Fruit fly (Drosophila melanogaster) whole organism, prepupa: ENCODE results near the gene Bsg.
A peak's percentile ranks its signal among the peaks of the same experiment; 100 is the strongest.

Experiments used
- Blimp-1 ChIP-seq: fragments of 200-800 bp; sonication (Bioruptor generic); optimal IDR thresholded peaks from 3 replicates; lab custom pipeline; 2017; ENCODE audit warnings: missing biosample characterization, missing genetic modification characterization, mild to moderate bottlenecking, moderate library complexity, missing genetic modification reagents
- CG11294 ChIP-seq: fragments of 200-800 bp; sonication (Bioruptor generic); IDR thresholded peaks from 2 replicates; pipeline ENCODE4 v1.3.6; 2022; ENCODE audit warnings: missing biosample characterization, missing genetic modification characterization
- CG11762 ChIP-seq: fragments of 200-800 bp; sonication (Bioruptor generic); optimal IDR thresholded peaks from 3 replicates; lab custom pipeline; 2016; ENCODE audit warnings: missing biosample characterization, missing genetic modification characterization; ENCODE audit not compliant: insufficient read depth
- CG11902 ChIP-seq: fragments of 200-800 bp; sonication (Bioruptor generic); optimal IDR thresholded peaks from 3 replicates; lab custom pipeline; 2016; ENCODE audit warnings: missing biosample characterization, missing genetic modification characterization
- CG15336 ChIP-seq: fragments of 200-800 bp; sonication (Bioruptor generic); IDR thresholded peaks from 2 replicates; pipeline ENCODE4 v1.3.6; 2022; ENCODE audit warnings: missing biosample characterization, missing genetic modification characterization
- CG1621 ChIP-seq: fragments of 200-800 bp; sonication (Bioruptor generic); optimal IDR thresholded peaks from 3 replicates; lab custom pipeline; 2018; ENCODE audit warnings: missing biosample characterization, mild to moderate bottlenecking, missing genetic modification characterization
- CG16779 ChIP-seq: fragments of 200-800 bp; sonication (Bioruptor generic); optimal IDR thresholded peaks from 3 replicates; lab custom pipeline; 2017; ENCODE audit warnings: missing biosample characterization, mild to moderate bottlenecking, missing genetic modification characterization
- CG32006 ChIP-seq: fragments of 200-800 bp; sonication (Bioruptor generic); optimal IDR thresholded peaks from 3 replicates; lab custom pipeline; 2017; ENCODE audit warnings: missing biosample characterization, mild to moderate bottlenecking, missing genetic modification characterization
- CG3919 ChIP-seq: fragments of 200-800 bp; sonication (Bioruptor generic); optimal IDR thresholded peaks from 3 replicates; lab custom pipeline; 2016; ENCODE audit warnings: missing biosample characterization, missing genetic modification characterization
- CG4318 ChIP-seq: fragments of 200-800 bp; sonication (Bioruptor generic); optimal IDR thresholded peaks from 3 replicates; lab custom pipeline; 2017; ENCODE audit warnings: missing biosample characterization, mild to moderate bottlenecking, missing genetic modification characterization
- CG6163 ChIP-seq: fragments of 200-800 bp; sonication (Bioruptor generic); IDR thresholded peaks from 3 replicates; pipeline ENCODE4 v1.3.6; 2022; ENCODE audit warnings: missing biosample characterization, missing genetic modification characterization
- CG6808 ChIP-seq: fragments of 200-800 bp; sonication (Bioruptor generic); optimal IDR thresholded peaks from 3 replicates; lab custom pipeline; 2017; ENCODE audit warnings: missing biosample characterization, missing genetic modification characterization, mild to moderate bottlenecking, moderate library complexity, missing genetic modification reagents
- CG6854 ChIP-seq: fragments of 200-800 bp; sonication (Bioruptor generic); optimal IDR thresholded peaks from 2 replicates; lab custom pipeline; 2017; ENCODE audit warnings: missing biosample characterization, mild to moderate bottlenecking, missing genetic modification characterization
- CG7368 ChIP-seq: fragments of 200-800 bp; sonication (Bioruptor generic); optimal IDR thresholded peaks from 3 replicates; lab custom pipeline; 2016; ENCODE audit warnings: missing biosample characterization, missing genetic modification characterization
- CG8119 ChIP-seq: fragments of 200-800 bp; sonication (Bioruptor generic); IDR thresholded peaks from 3 replicates; pipeline ENCODE4 v1.3.6; 2022; ENCODE audit warnings: missing biosample characterization, missing genetic modification characterization
- CG8632 ChIP-seq: fragments of 200-800 bp; sonication (Bioruptor generic); optimal IDR thresholded peaks from 3 replicates; lab custom pipeline; 2016; ENCODE audit warnings: missing biosample characterization, missing genetic modification characterization
- CG9139 ChIP-seq: fragments of 200-800 bp; sonication (Bioruptor generic); optimal IDR thresholded peaks from 3 replicates; lab custom pipeline; 2017; ENCODE audit warnings: missing biosample characterization, mild to moderate bottlenecking, missing genetic modification characterization
- Eip75B ChIP-seq: fragments of 200-800 bp; sonication (Bioruptor generic); optimal IDR thresholded peaks from 3 replicates; lab custom pipeline; 2016; ENCODE audit warnings: missing biosample characterization, missing genetic modification characterization
- Eip78C ChIP-seq: fragments of 200-800 bp; sonication (Bioruptor generic); peaks from one replicate; lab custom pipeline; 2016; ENCODE audit warnings: missing biosample characterization, missing genetic modification characterization
- Eip93F ChIP-seq: fragments of 200-800 bp; sonication (Bioruptor generic); optimal IDR thresholded peaks from 2 replicates; lab custom pipeline; 2016; ENCODE audit warnings: missing biosample characterization, mild to moderate bottlenecking, missing genetic modification characterization
- Ets21C ChIP-seq: fragments of 200-800 bp; sonication (Bioruptor generic); optimal IDR thresholded peaks from 3 replicates; lab custom pipeline; 2016; ENCODE audit warnings: missing biosample characterization, missing genetic modification characterization
- Hr38 ChIP-seq: sonication (Bioruptor generic); optimal IDR thresholded peaks from 2 replicates; lab custom pipeline; 2016; ENCODE audit warnings: missing biosample characterization, missing genetic modification characterization
- Hr39 ChIP-seq: fragments of 200-800 bp; sonication (Bioruptor generic); optimal IDR thresholded peaks from 2 replicates; lab custom pipeline; 2016; ENCODE audit warnings: missing biosample characterization, missing genetic modification characterization
- Hr4 ChIP-seq: fragments of 200-800 bp; sonication (Bioruptor generic); optimal IDR thresholded peaks from 3 replicates; lab custom pipeline; 2016; ENCODE audit warnings: missing biosample characterization, missing genetic modification characterization
- Met ChIP-seq: fragments of 200-800 bp; sonication (Bioruptor generic); optimal IDR thresholded peaks from 3 replicates; lab custom pipeline; 2016; ENCODE audit warnings: missing biosample characterization, missing genetic modification characterization
- OdsH ChIP-seq: fragments of 200-800 bp; sonication (Bioruptor generic); optimal IDR thresholded peaks from 3 replicates; lab custom pipeline; 2016; ENCODE audit warnings: missing biosample characterization, missing genetic modification characterization
- Sox102F ChIP-seq: fragments of 200-800 bp; sonication (Bioruptor generic); optimal IDR thresholded peaks from 2 replicates; lab custom pipeline; 2016; ENCODE audit warnings: missing biosample characterization, mild to moderate bottlenecking, missing genetic modification characterization
- achi ChIP-seq: fragments of 200-800 bp; sonication (Bioruptor generic); optimal IDR thresholded peaks from 3 replicates; lab custom pipeline; 2016; ENCODE audit warnings: missing biosample characterization, missing genetic modification characterization
- dac ChIP-seq: fragments of 200-800 bp; sonication (Bioruptor generic); optimal IDR thresholded peaks from 2 replicates; lab custom pipeline; 2017; ENCODE audit warnings: missing biosample characterization, mild to moderate bottlenecking, missing genetic modification characterization
- eg ChIP-seq: fragments of 200-800 bp; sonication (Bioruptor generic); IDR thresholded peaks from 3 replicates; pipeline ENCODE4 v1.3.6; 2022; ENCODE audit warnings: missing biosample characterization, missing genetic modification characterization
- esn ChIP-seq: fragments of 200-800 bp; sonication (Bioruptor generic); optimal IDR thresholded peaks from 2 replicates; lab custom pipeline; 2016; ENCODE audit warnings: missing biosample characterization, mild to moderate bottlenecking, missing genetic modification characterization, moderate library complexity
- fd85E ChIP-seq: fragments of 200-800 bp; sonication (Bioruptor generic); optimal IDR thresholded peaks from 3 replicates; lab custom pipeline; 2016; ENCODE audit warnings: missing biosample characterization, missing genetic modification characterization
- fkh ChIP-seq: fragments of 200-800 bp; sonication (Bioruptor generic); optimal IDR thresholded peaks from 3 replicates; lab custom pipeline; 2017; ENCODE audit warnings: missing biosample characterization, mild to moderate bottlenecking, missing genetic modification characterization, moderate library complexity
- lz ChIP-seq: fragments of 200-800 bp; sonication (Bioruptor generic); optimal IDR thresholded peaks from 3 replicates; lab custom pipeline; 2016; ENCODE audit warnings: missing biosample characterization, missing genetic modification characterization
- net ChIP-seq: fragments of 200-800 bp; sonication (Bioruptor generic); optimal IDR thresholded peaks from 3 replicates; lab custom pipeline; 2016; ENCODE audit warnings: missing biosample characterization, missing genetic modification characterization
- pdm3 ChIP-seq: fragments of 200-800 bp; sonication (Bioruptor generic); optimal IDR thresholded peaks from 3 replicates; lab custom pipeline; 2016; ENCODE audit warnings: missing biosample characterization, missing genetic modification characterization
- salr ChIP-seq, 2 experiments: fragments of 200-800 bp; sonication (Bioruptor generic); optimal IDR thresholded peaks; 3 replicates each; lab custom pipeline; 2016 to 2018; ENCODE audit warnings: missing biosample characterization in 2 of 2, missing genetic modification characterization in 2 of 2, mild to moderate bottlenecking in 1 of 2
- spab ChIP-seq: fragments of 200-800 bp; sonication (Bioruptor generic); optimal IDR thresholded peaks from 2 replicates; lab custom pipeline; 2017; ENCODE audit warnings: missing biosample characterization, mild to moderate bottlenecking, missing genetic modification characterization, missing genetic modification reagents
- ss ChIP-seq, 2 experiments: fragments of 200-800 bp; sonication (Bioruptor generic); optimal IDR thresholded peaks; 2 replicates in 1 of 2; 3 replicates in 1 of 2; lab custom pipeline; 2017 to 2018; ENCODE audit warnings: mild to moderate bottlenecking in 2 of 2, missing biosample characterization in 2 of 2, missing genetic modification characterization in 2 of 2, moderate library complexity in 1 of 2
- svp ChIP-seq: fragments of 200-800 bp; sonication (Bioruptor generic); peaks from one replicate; lab custom pipeline; 2016; ENCODE audit warnings: missing biosample characterization, missing genetic modification characterization
- topi ChIP-seq: fragments of 200-800 bp; sonication (Bioruptor generic); optimal IDR thresholded peaks from 3 replicates; lab custom pipeline; 2016; ENCODE audit warnings: missing biosample characterization, missing genetic modification characterization
- vri ChIP-seq: fragments of 200-800 bp; sonication (Bioruptor generic); optimal IDR thresholded peaks from 3 replicates; lab custom pipeline; 2016; ENCODE audit warnings: missing biosample characterization, mild to moderate bottlenecking, missing genetic modification characterization

The Bsg gene

dm6 chr2L:8095176-8095575, 12.0 kb downstream of the Bsg start (continued):
- TF ChIP-seq CG8632, result no peak
- TF ChIP-seq salr (GFP tag; optimal IDR thresholded peaks at IDR 0.05; lab: Kevin White, UChicago), result no peak
- no peak for TF ChIP-seq dac (GFP tag; lab: Kevin White, UChicago)
- TF ChIP-seq svp (GFP tag; lab: Kevin White, UChicago), result peak; percentile 95
- TF ChIP-seq CG11762 (GFP tag; lab: Kevin White, UChicago), result no peak
- no peak for TF ChIP-seq Hr4 (GFP tag; lab: Kevin White, UChicago)
- no peak for TF ChIP-seq CG1621 (tag; lab: Kevin White, UChicago)
- TF ChIP-seq net (GFP tag; lab: Kevin White, UChicago), result no peak
- no peak for TF ChIP-seq Blimp-1 (GFP tag; lab: Kevin White, UChicago)
- TF ChIP-seq spab (GFP tag; lab: Kevin White, UChicago), result no peak
- TF ChIP-seq lz (GFP tag; lab: Kevin White, UChicago), result no peak
- TF ChIP-seq Eip93F (GFP tag; lab: Kevin White, UChicago), result peak; percentile 89
- no peak for TF ChIP-seq achi (GFP tag; lab: Kevin White, UChicago)
- TF ChIP-seq esn (GFP tag; lab: Kevin White, UChicago), result no peak
- TF ChIP-seq CG8119, result no peak
- TF ChIP-seq CG11294, result no peak

- TF ChIP-seq ss (GFP tag; optimal IDR thresholded peaks at IDR 0.05; lab: Kevin White, UChicago) (peak in 1 of 2 experiments; percentile 55), Eip75B (GFP tag; lab: Kevin White, UChicago) (no peak), Hr38 (GFP tag; lab: Kevin White, UChicago) (no peak), CG6163 (no peak), Hr4 (GFP tag; lab: Kevin White, UChicago) (no peak), fd85E (GFP tag; lab: Kevin White, UChicago) (no peak), CG16779 (tag; lab: Kevin White, UChicago) (peak; percentile 2), lz (GFP tag; lab: Kevin White, UChicago) (no peak), svp (GFP tag; lab: Kevin White, UChicago) (peak; percentile 41), Hr39 (GFP tag; lab: Kevin White, UChicago) (no peak), Sox102F (GFP tag; lab: Kevin White, UChicago) (no peak), OdsH (no peak), CG8119 (no peak), esn (GFP tag; lab: Kevin White, UChicago) (no peak), CG7368 (GFP tag; lab: Kevin White, UChicago) (no peak), Met (GFP tag; lab: Kevin White, UChicago) (no peak), CG6808 (GFP tag; lab: Kevin White, UChicago) (peak; percentile 7), CG1621 (tag; lab: Kevin White, UChicago) (no peak), Eip93F (GFP tag; lab: Kevin White, UChicago) (no peak), CG15336 (no peak), fkh (peak; percentile 99), CG11294 (no peak), dac (GFP tag; lab: Kevin White, UChicago) (no peak), topi (GFP tag; lab: Kevin White, UChicago) (no peak), CG6854 (GFP tag; lab: Kevin White, UChicago) (no peak), CG32006 (GFP tag; lab: Kevin White, UChicago) (no peak), pdm3 (GFP tag; lab: Kevin White, UChicago) (no peak), CG4318 (GFP tag; lab: Kevin White, UChicago) (no peak), vri (GFP tag; lab: Kevin White, UChicago) (no peak), salr (GFP tag; optimal IDR thresholded peaks at IDR 0.05; lab: Kevin White, UChicago) (peak in 1 of 2 experiments; percentile 33), Eip78C (GFP tag; lab: Kevin White, UChicago) (peak; percentile 34), CG3919 (no peak), CG11902 (GFP tag; lab: Kevin White, UChicago) (no peak), achi (GFP tag; lab: Kevin White, UChicago) (no peak), CG8632 (no peak), eg (no peak), spab (GFP tag; lab: Kevin White, UChicago) (no peak), Ets21C (GFP tag; lab: Kevin White, UChicago) (no peak), CG9139 (no peak)
Measured at dm6 chr2L:8097461-8097860, 14.2 kb downstream of the Bsg start.
